Worm (Caenorhabditis elegans) whole organism, mixed stage, embryonic: ENCODE measurements around the gene ttn-1.

ENCODE experiments used
- blmp-1 ChIP-seq: fragments of 150-350 bp; optimal IDR thresholded peaks from 2 replicates; lab custom pipeline; 2014; ENCODE audit warnings: missing biosample characterization, missing genetic modification characterization
- elt-3 ChIP-seq: fragments of 150-350 bp; optimal IDR thresholded peaks from 2 replicates; lab custom pipeline; 2014; ENCODE audit warnings: missing biosample characterization, missing genetic modification characterization
- flh-1 ChIP-seq: fragments of 200-800 bp; sonication (Bioruptor generic); optimal IDR thresholded peaks from 2 replicates; lab custom pipeline; 2018; ENCODE audit warnings: mild to moderate bottlenecking, missing genetic modification characterization, moderate library complexity, missing compliant biosample characterization
- nhr-12 ChIP-seq: fragments of 150-350 bp; optimal IDR thresholded peaks from 2 replicates; lab custom pipeline; 2014; ENCODE audit warnings: missing biosample characterization, missing genetic modification characterization
- nhr-237 ChIP-seq: fragments of 150-350 bp; optimal IDR thresholded peaks from 2 replicates; lab custom pipeline; 2014; ENCODE audit warnings: missing biosample characterization, missing genetic modification characterization
- nhr-28 ChIP-seq: fragments of 150-350 bp; optimal IDR thresholded peaks from 2 replicates; lab custom pipeline; 2014; ENCODE audit warnings: missing biosample characterization, missing genetic modification characterization
- nhr-76 ChIP-seq: sonication (generic microtip); optimal IDR thresholded peaks from 2 replicates; lab custom pipeline; 2017; ENCODE audit warnings: missing biosample characterization, missing genetic modification characterization
- pha-4 ChIP-seq: fragments of 150-350 bp; optimal IDR thresholded peaks from 2 replicates; lab custom pipeline; 2018; ENCODE audit warnings: missing biosample characterization, missing genetic modification reagents, missing genetic modification characterization
- sptf-1 ChIP-seq: sonication (generic microtip); optimal IDR thresholded peaks from 2 replicates; lab custom pipeline; 2017; ENCODE audit warnings: mild to moderate bottlenecking, missing genetic modification characterization, moderate library complexity, missing compliant biosample characterization
- unc-62 ChIP-seq: fragments of 150-350 bp; optimal IDR thresholded peaks from 2 replicates; lab custom pipeline; 2014; ENCODE audit warnings: missing biosample characterization, missing genetic modification reagents, missing genetic modification characterization
- zip-8 ChIP-seq: fragments of 150-350 bp; optimal IDR thresholded peaks from 2 replicates; lab custom pipeline; 2014; ENCODE audit warnings: missing biosample characterization, missing genetic modification characterization
- ztf-11 ChIP-seq: fragments of 150-350 bp; optimal IDR thresholded peaks from 2 replicates; lab custom pipeline; 2014; ENCODE audit warnings: missing biosample characterization, missing genetic modification characterization

DNA sequence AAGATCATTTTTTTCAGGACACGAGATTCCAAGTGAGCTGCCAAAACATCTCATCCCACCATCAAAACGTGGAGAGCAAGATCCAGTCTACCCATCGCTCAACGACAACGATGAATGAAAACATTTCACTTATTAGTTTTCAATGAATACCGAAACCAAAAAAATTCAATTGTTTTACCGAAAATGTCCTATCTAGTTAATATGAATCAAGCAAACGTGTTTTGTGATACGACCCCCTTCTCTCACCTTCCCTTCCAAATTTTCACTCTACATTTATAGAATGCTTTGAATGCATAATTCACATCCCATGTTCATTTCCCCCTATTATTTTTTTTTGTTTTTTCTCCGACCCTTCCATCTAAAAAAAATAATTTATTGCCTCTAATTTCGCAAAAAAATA, 14.7 kb upstream of the ttn-1 start:
- TF ChIP-seq pha-4 (tag; lab: Kevin White, UChicago): no peak
- TF ChIP-seq elt-3 (tag; lab: Kevin White, UChicago): no peak
- TF ChIP-seq ztf-11 (tag; lab: Kevin White, UChicago): no peak
- TF ChIP-seq nhr-12 (tag; lab: Kevin White, UChicago): no peak
- no peak for TF ChIP-seq unc-62 (GFP tag; lab: Kevin White, UChicago)
- no peak for TF ChIP-seq nhr-76
- TF ChIP-seq nhr-237 (tag; lab: Kevin White, UChicago): no peak
- no peak for TF ChIP-seq zip-8 (tag; lab: Kevin White, UChicago)
- no peak for TF ChIP-seq nhr-28 (tag; lab: Kevin White, UChicago)
- TF ChIP-seq blmp-1 (tag; lab: Kevin White, UChicago): no peak
- no peak for TF ChIP-seq flh-1 (GFP tag; lab: Kevin White, UChicago)
- TF ChIP-seq sptf-1: no peak
